Worm (Caenorhabditis elegans) whole organism, L2 larva: Measurements from ENCODE around the gene csa-1.

Source experiments
- C34F6.9 ChIP-seq: fragments of 150-350 bp; optimal IDR thresholded peaks from 2 replicates; lab custom pipeline; 2014; ENCODE audit warnings: missing biosample characterization, missing genetic modification characterization
- F13H6.1 ChIP-seq: sonication (generic microtip); optimal IDR thresholded peaks from 2 replicates; lab custom pipeline; 2016; ENCODE audit warnings: missing genetic modification characterization, missing compliant biosample characterization
- R02D3.7 ChIP-seq: fragments of 150-350 bp; optimal IDR thresholded peaks from 2 replicates; lab custom pipeline; 2014; ENCODE audit warnings: missing biosample characterization, missing genetic modification characterization
- ZK546.5 ChIP-seq: sonication (generic microtip); optimal IDR thresholded peaks from 2 replicates; lab custom pipeline; 2017; ENCODE audit warnings: missing biosample characterization, missing genetic modification characterization
- alr-1 ChIP-seq: fragments of 150-350 bp; optimal IDR thresholded peaks from 2 replicates; lab custom pipeline; 2014; ENCODE audit warnings: missing biosample characterization, missing genetic modification characterization
- aly-2 ChIP-seq: fragments of 150-350 bp; optimal IDR thresholded peaks from 2 replicates; lab custom pipeline; 2014; ENCODE audit warnings: missing biosample characterization, missing genetic modification characterization
- blmp-1 ChIP-seq: sonication (generic microtip); optimal IDR thresholded peaks from 2 replicates; lab custom pipeline; 2017; ENCODE audit warnings: missing genetic modification characterization, mild to moderate bottlenecking, missing compliant biosample characterization, antibody characterized with exemption, moderate library complexity; ENCODE audit not compliant: insufficient read depth
- ceh-16 ChIP-seq: fragments of 150-350 bp; optimal IDR thresholded peaks from 2 replicates; lab custom pipeline; 2014; ENCODE audit warnings: missing biosample characterization, missing genetic modification characterization
- ceh-82 ChIP-seq: fragments of 150-350 bp; optimal IDR thresholded peaks from 2 replicates; lab custom pipeline; 2014; ENCODE audit warnings: missing biosample characterization, missing genetic modification characterization
- egl-27 ChIP-seq: sonication (generic microtip); optimal IDR thresholded peaks from 3 replicates; lab custom pipeline; 2017; ENCODE audit warnings: missing biosample characterization, missing genetic modification reagents, missing genetic modification characterization
- elt-1 ChIP-seq: fragments of 150-350 bp; optimal IDR thresholded peaks from 2 replicates; lab custom pipeline; 2014; ENCODE audit warnings: missing biosample characterization, missing genetic modification characterization
- elt-3 ChIP-seq: sonication (generic microtip); optimal IDR thresholded peaks from 2 replicates; lab custom pipeline; 2017; ENCODE audit warnings: missing biosample characterization, missing genetic modification characterization
- fos-1 ChIP-seq: fragments of 150-350 bp; optimal IDR thresholded peaks from 2 replicates; lab custom pipeline; 2014; ENCODE audit warnings: missing biosample characterization, missing genetic modification characterization
- gmeb-1 ChIP-seq: fragments of 150-350 bp; optimal IDR thresholded peaks from 2 replicates; lab custom pipeline; 2014; ENCODE audit warnings: missing biosample characterization, missing genetic modification characterization
- lin-11 ChIP-seq: fragments of 150-350 bp; sonication (generic microtip); optimal IDR thresholded peaks from 2 replicates; lab custom pipeline; 2014; ENCODE audit warnings: missing biosample characterization, missing genetic modification characterization, inconsistent platforms, mixed read lengths
- lin-13 ChIP-seq: fragments of 150-350 bp; optimal IDR thresholded peaks from 2 replicates; lab custom pipeline; 2014; ENCODE audit warnings: missing biosample characterization, missing genetic modification reagents, missing genetic modification characterization
- lin-39 ChIP-seq: fragments of 150-350 bp; optimal IDR thresholded peaks from 2 replicates; lab custom pipeline; 2014; ENCODE audit warnings: missing biosample characterization, missing genetic modification reagents, missing genetic modification characterization
- lsy-2 ChIP-seq, 2 experiments: fragments of 150-350 bp in 1 of 2; sonication (generic microtip) in 1 of 2; optimal IDR thresholded peaks; 2 replicates each; lab custom pipeline; 2014 to 2017; ENCODE audit warnings: missing biosample characterization in 2 of 2, missing genetic modification characterization in 2 of 2
- mab-5 ChIP-seq: fragments of 150-350 bp; optimal IDR thresholded peaks from 2 replicates; lab custom pipeline; 2014; ENCODE audit warnings: missing biosample characterization, missing genetic modification characterization
- mdl-1 ChIP-seq, 2 experiments: fragments of 150-350 bp in 1 of 2; sonication (generic microtip) in 1 of 2; optimal IDR thresholded peaks; 2 replicates each; lab custom pipeline; 2017; ENCODE audit warnings: missing biosample characterization in 2 of 2, missing genetic modification characterization in 2 of 2
- nhr-10 ChIP-seq: sonication (generic microtip); optimal IDR thresholded peaks from 2 replicates; lab custom pipeline; 2017; ENCODE audit warnings: missing biosample characterization, missing genetic modification characterization
- nhr-11 ChIP-seq: fragments of 150-350 bp; optimal IDR thresholded peaks from 2 replicates; lab custom pipeline; 2014; ENCODE audit warnings: missing biosample characterization, missing genetic modification characterization
- nhr-12 ChIP-seq: fragments of 150-350 bp; optimal IDR thresholded peaks from 2 replicates; lab custom pipeline; 2014; ENCODE audit warnings: missing biosample characterization, missing genetic modification characterization
- nhr-129 ChIP-seq: fragments of 150-350 bp; optimal IDR thresholded peaks from 2 replicates; lab custom pipeline; 2014; ENCODE audit warnings: missing biosample characterization, missing genetic modification characterization
- nhr-21 ChIP-seq: fragments of 150-350 bp; optimal IDR thresholded peaks from 2 replicates; lab custom pipeline; 2014; ENCODE audit warnings: missing biosample characterization, missing genetic modification characterization
- nhr-23 ChIP-seq: fragments of 150-350 bp; optimal IDR thresholded peaks from 2 replicates; lab custom pipeline; 2014; ENCODE audit warnings: missing biosample characterization, missing genetic modification reagents, missing genetic modification characterization
- nhr-237 ChIP-seq: fragments of 150-350 bp; optimal IDR thresholded peaks from 2 replicates; lab custom pipeline; 2014; ENCODE audit warnings: missing biosample characterization, missing genetic modification characterization
- nhr-25 ChIP-seq: fragments of 150-350 bp; sonication (generic microtip); optimal IDR thresholded peaks from 3 replicates; lab custom pipeline; 2014; ENCODE audit warnings: missing biosample characterization, missing genetic modification characterization
- nhr-6 ChIP-seq: fragments of 150-350 bp; optimal IDR thresholded peaks from 2 replicates; lab custom pipeline; 2014; ENCODE audit warnings: missing biosample characterization, missing genetic modification characterization
- sem-4 ChIP-seq: fragments of 150-350 bp; optimal IDR thresholded peaks from 2 replicates; lab custom pipeline; 2014; ENCODE audit warnings: missing biosample characterization, missing genetic modification reagents, missing genetic modification characterization
- skn-1 ChIP-seq: sonication (generic microtip); optimal IDR thresholded peaks from 2 replicates; lab custom pipeline; 2017; ENCODE audit warnings: missing biosample characterization, missing genetic modification characterization
- sma-3 ChIP-seq: sonication (generic microtip); optimal IDR thresholded peaks from 2 replicates; lab custom pipeline; 2016; ENCODE audit warnings: missing genetic modification reagents, missing genetic modification characterization, missing compliant biosample characterization
- sma-9 ChIP-seq, 2 experiments: fragments of 150-350 bp in 1 of 2; sonication (generic microtip) in 1 of 2; optimal IDR thresholded peaks; 2 replicates each; lab custom pipeline; 2014 to 2016; ENCODE audit warnings: missing genetic modification characterization in 2 of 2, mild to moderate bottlenecking in 1 of 2, missing biosample characterization in 1 of 2, missing compliant biosample characterization in 1 of 2, missing genetic modification reagents in 1 of 2, moderate library complexity in 1 of 2
- unc-55 ChIP-seq: fragments of 150-350 bp; sonication (generic microtip); optimal IDR thresholded peaks from 3 replicates; lab custom pipeline; 2014; ENCODE audit warnings: missing biosample characterization, missing genetic modification reagents, missing genetic modification characterization
- zag-1 ChIP-seq: fragments of 150-350 bp; optimal IDR thresholded peaks from 2 replicates; lab custom pipeline; 2014; ENCODE audit warnings: missing biosample characterization, missing genetic modification characterization
- ztf-1 ChIP-seq: fragments of 200-800 bp; sonication (Bioruptor generic); conservative IDR thresholded peaks from 2 replicates; pipeline ENCODE4 v1.3.6; 2022; ENCODE audit warnings: missing genetic modification characterization, missing compliant biosample characterization
- ztf-11 ChIP-seq: sonication (generic microtip); optimal IDR thresholded peaks from 2 replicates; lab custom pipeline; 2017; ENCODE audit warnings: missing biosample characterization, missing genetic modification characterization
- ztf-4 ChIP-seq: fragments of 150-350 bp; optimal IDR thresholded peaks from 2 replicates; lab custom pipeline; 2014; ENCODE audit warnings: missing biosample characterization, missing genetic modification characterization

Gene csa-1

ce11 chrII:9319058-9319915, at the start of gene csa-1, which contains the start of gene wdfy-2:
TSS of gene csa-1 (minus strand) at chrII:9319726.
TSS of gene wdfy-2 (plus strand) at chrII:9319865.
- TF ChIP-seq fos-1 (tag; lab: Kevin White, UChicago): peak; percentile 47
- no peak for TF ChIP-seq sma-9 (GFP tag; optimal IDR thresholded peaks at IDR 0.05; lab: Kevin White, UChicago)
- TF ChIP-seq sma-9 (tag; optimal IDR thresholded peaks at IDR 0.05; lab: Kevin White, UChicago): no peak
- TF ChIP-seq nhr-10 (tag; lab: Kevin White, UChicago): no peak
- no peak for TF ChIP-seq blmp-1 (tag; lab: Kevin White, UChicago)
- peak; percentile 41 for TF ChIP-seq C34F6.9
- TF ChIP-seq elt-1 (tag; lab: Kevin White, UChicago): no peak
- no peak for TF ChIP-seq sem-4 (tag; lab: Kevin White, UChicago)
- TF ChIP-seq ztf-1 (GFP tag; lab: Robert Waterston, UW): no peak
- TF ChIP-seq ztf-11: no peak
- TF ChIP-seq ztf-4 (tag; lab: Kevin White, UChicago): no peak
- no peak for TF ChIP-seq skn-1 (tag; lab: Kevin White, UChicago)
- peak; percentile 20 for TF ChIP-seq unc-55 (GFP tag; lab: Kevin White, UChicago)
- TF ChIP-seq nhr-12: no peak
- TF ChIP-seq ceh-16: no peak
- TF ChIP-seq lin-13 (GFP tag; lab: Kevin White, UChicago): no peak
- TF ChIP-seq alr-1 (tag; lab: Kevin White, UChicago): no peak
- no peak for TF ChIP-seq ZK546.5
- TF ChIP-seq zag-1 (tag; lab: Kevin White, UChicago): no peak
- no peak for TF ChIP-seq lsy-2 (tag; optimal IDR thresholded peaks at IDR 0.05; lab: Kevin White, UChicago)
- TF ChIP-seq lin-11 (tag; lab: Kevin White, UChicago): no peak
- TF ChIP-seq nhr-6 (tag; lab: Kevin White, UChicago): no peak
- peak; percentile 27 for TF ChIP-seq gmeb-1 (tag; lab: Kevin White, UChicago)
- TF ChIP-seq nhr-25 (tag; lab: Kevin White, UChicago): no peak
- no peak for TF ChIP-seq nhr-237 (tag; lab: Kevin White, UChicago)
- no peak for TF ChIP-seq nhr-21
- no peak for TF ChIP-seq nhr-11
- no peak for TF ChIP-seq egl-27 (tag; lab: Kevin White, UChicago)
- TF ChIP-seq mdl-1 (tag; optimal IDR thresholded peaks at IDR 0.05; lab: Kevin White, UChicago): no peak
- no peak for TF ChIP-seq R02D3.7 (tag; lab: Kevin White, UChicago)
- no peak for TF ChIP-seq sma-3
- no peak for TF ChIP-seq F13H6.1 (tag; lab: Kevin White, UChicago)

- TF ChIP-seq lsy-2 (tag; optimal IDR thresholded peaks at IDR 0.05; lab: Kevin White, UChicago): no peak
- no peak for TF ChIP-seq nhr-23 (tag; lab: Kevin White, UChicago)
- TF ChIP-seq ceh-82 (tag; lab: Kevin White, UChicago): no peak
- TF ChIP-seq aly-2: no peak
- no peak for TF ChIP-seq mdl-1 (tag; optimal IDR thresholded peaks at IDR 0.05; lab: Kevin White, UChicago)
- no peak for TF ChIP-seq lin-13 (GFP tag; lab: Kevin White, UChicago)
- no peak for TF ChIP-seq gmeb-1 (tag; lab: Kevin White, UChicago)
Measured at ce11 chrII:9362249-9362648, 42.7 kb upstream of the csa-1 start.

- TF ChIP-seq C34F6.9: no peak
- TF ChIP-seq nhr-129: no peak
- TF ChIP-seq mab-5 (tag; lab: Kevin White, UChicago): no peak
- no peak for TF ChIP-seq aly-2
- no peak for TF ChIP-seq gmeb-1 (tag; lab: Kevin White, UChicago)
- no peak for TF ChIP-seq egl-27 (tag; lab: Kevin White, UChicago)
- no peak for TF ChIP-seq nhr-25 (tag; lab: Kevin White, UChicago)
- TF ChIP-seq lin-39 (tag; lab: Kevin White, UChicago): no peak
- no peak for TF ChIP-seq sem-4 (tag; lab: Kevin White, UChicago)
- no peak for TF ChIP-seq alr-1 (tag; lab: Kevin White, UChicago)
- TF ChIP-seq nhr-11: no peak
- no peak for TF ChIP-seq ceh-82 (tag; lab: Kevin White, UChicago)
- TF ChIP-seq unc-55 (GFP tag; lab: Kevin White, UChicago): no peak
- no peak for TF ChIP-seq sma-3
- TF ChIP-seq elt-3 (tag; lab: Kevin White, UChicago): no peak
Measured at ce11 chrII:9358230-9358629, 38.7 kb upstream of the csa-1 start, which contains the start of gene mel-11. TSS of gene mel-11 (plus strand) at chrII:9358530.
